Fruit fly (Drosophila melanogaster): Measurements from ENCODE around the gene Imp.

Gene Imp

dm6 chrX:10768043-10768674 lies 55.9 kb downstream of the Imp start, which contains the start of the genes Atg8a and BTBD9 (continued):
- TF ChIP-seq CG9817 (tag; optimal IDR thresholded peaks at IDR 0.05) (peak; percentile 30), Poxn (GFP tag; IDR thresholded peaks at IDR 0.05) (no peak), Abd-B (GFP tag; optimal IDR thresholded peaks at IDR 0.05) (peak; percentile 10), CG7987 (GFP tag; optimal IDR thresholded peaks at IDR 0.05) (peak; percentile 26), dpn (GFP tag; optimal IDR thresholded peaks at IDR 0.05) (peak; percentile 44 to 66), trh (GFP tag; optimal IDR thresholded peaks at IDR 0.05) (no peak), HLH4C (GFP tag; IDR thresholded peaks at IDR 0.05; ENCODE audit: partially characterized antibody) (peak; percentile 82), bab2 (GFP tag; optimal IDR thresholded peaks at IDR 0.05) (peak; percentile 27), jumu (GFP tag; optimal IDR thresholded peaks at IDR 0.05) (peak; percentile 63), pho (GFP tag; optimal IDR thresholded peaks at IDR 0.05) (peak; percentile 62), Hr51 (GFP tag; optimal IDR thresholded peaks at IDR 0.05) (no peak), CG2678 (tag; optimal IDR thresholded peaks at IDR 0.05) (no peak), CG12391 (tag; optimal IDR thresholded peaks at IDR 0.05) (peak; percentile 48), PHDP (tag; optimal IDR thresholded peaks at IDR 0.05) (peak; percentile 20), Jarid2 (GFP tag; optimal IDR thresholded peaks at IDR 0.05) (peak; percentile 31), B-H2 (GFP tag; optimal IDR thresholded peaks at IDR 0.05) (peak; percentile 51), CG15601 (tag; optimal IDR thresholded peaks at IDR 0.05) (peak; percentile 39), Meics (GFP tag; optimal IDR thresholded peaks at IDR 0.05) (peak; percentile 42), cwo (GFP tag; optimal IDR thresholded peaks at IDR 0.05) (peak; percentile 18), cas (GFP tag; IDR thresholded peaks at IDR 0.05) (no peak), tin (GFP tag; optimal IDR thresholded peaks at IDR 0.05) (peak; percentile 24), Scr (GFP tag; IDR thresholded peaks at IDR 0.05; ENCODE audit: partially characterized antibody) (peak; percentile 75), hb (GFP tag; IDR thresholded peaks at IDR 0.05; ENCODE audit: partially characterized antibody) (peak; percentile 43; the same call in 2 of the 3 replicates), Max (GFP tag; optimal IDR thresholded peaks at IDR 0.05) (no peak), CG3995 (GFP tag; optimal IDR thresholded peaks at IDR 0.05) (no peak), fd102C (GFP tag; optimal IDR thresholded peaks at IDR 0.05) (no peak), Ada2b (GFP tag; IDR thresholded peaks at IDR 0.05) (no peak), CG7372 (GFP tag; IDR thresholded peaks at IDR 0.05) (no peak), Mad (GFP tag; optimal IDR thresholded peaks at IDR 0.05) (peak; percentile 53), ab (GFP tag; optimal IDR thresholded peaks at IDR 0.05) (no peak), CG6689 (GFP tag; IDR thresholded peaks at IDR 0.05) (no peak), CG2712 (tag; optimal IDR thresholded peaks at IDR 0.05) (peak; percentile 36), CG9727 (GFP tag; optimal IDR thresholded peaks at IDR 0.05) (peak; percentile 3), pita (GFP tag; optimal IDR thresholded peaks at IDR 0.05) (peak; percentile 99), CG10431 (GFP tag; optimal IDR thresholded peaks at IDR 0.05) (no peak), chif (GFP tag; optimal IDR thresholded peaks at IDR 0.05) (peak in 1 of 2 experiments; percentile 55), dysf (GFP tag; IDR thresholded peaks at IDR 0.05) (peak; percentile 32; the same call in 1 of the 3 replicates), MTF-1 (GFP tag; optimal IDR thresholded peaks at IDR 0.05; ENCODE audit: borderline replicate concordance) (peak; percentile 47), Trl (optimal IDR thresholded peaks at IDR 0.05) (no peak), Trl (GFP tag; optimal IDR thresholded peaks at IDR 0.05) (no peak), hbn (GFP tag; IDR thresholded peaks at IDR 0.05; ENCODE audit: partially characterized antibody) (peak; percentile 78), CG12659 (GFP tag; optimal IDR thresholded peaks at IDR 0.05) (peak; percentile 93), Elba2 (GFP tag; optimal IDR thresholded peaks at IDR 0.05) (peak; percentile 37), mirr (GFP tag; optimal IDR thresholded peaks at IDR 0.05) (peak; percentile 26), bcd (GFP tag; optimal IDR thresholded peaks at IDR 0.05) (peak; percentile 25), Nf-YC (tag; optimal IDR thresholded peaks at IDR 0.05) (no peak), CG1602 (GFP tag; optimal IDR thresholded peaks at IDR 0.05) (no peak), tll (GFP tag; optimal IDR thresholded peaks at IDR 0.05) (peak in 1 of 2 experiments; percentile 69), CG13624 (GFP tag; optimal IDR thresholded peaks at IDR 0.05) (peak; percentile 80)
